Fruit fly (Drosophila melanogaster): ENCODE results near the gene step.
A peak's percentile ranks its signal among the peaks of the same experiment; 100 is the strongest.

DNA sequence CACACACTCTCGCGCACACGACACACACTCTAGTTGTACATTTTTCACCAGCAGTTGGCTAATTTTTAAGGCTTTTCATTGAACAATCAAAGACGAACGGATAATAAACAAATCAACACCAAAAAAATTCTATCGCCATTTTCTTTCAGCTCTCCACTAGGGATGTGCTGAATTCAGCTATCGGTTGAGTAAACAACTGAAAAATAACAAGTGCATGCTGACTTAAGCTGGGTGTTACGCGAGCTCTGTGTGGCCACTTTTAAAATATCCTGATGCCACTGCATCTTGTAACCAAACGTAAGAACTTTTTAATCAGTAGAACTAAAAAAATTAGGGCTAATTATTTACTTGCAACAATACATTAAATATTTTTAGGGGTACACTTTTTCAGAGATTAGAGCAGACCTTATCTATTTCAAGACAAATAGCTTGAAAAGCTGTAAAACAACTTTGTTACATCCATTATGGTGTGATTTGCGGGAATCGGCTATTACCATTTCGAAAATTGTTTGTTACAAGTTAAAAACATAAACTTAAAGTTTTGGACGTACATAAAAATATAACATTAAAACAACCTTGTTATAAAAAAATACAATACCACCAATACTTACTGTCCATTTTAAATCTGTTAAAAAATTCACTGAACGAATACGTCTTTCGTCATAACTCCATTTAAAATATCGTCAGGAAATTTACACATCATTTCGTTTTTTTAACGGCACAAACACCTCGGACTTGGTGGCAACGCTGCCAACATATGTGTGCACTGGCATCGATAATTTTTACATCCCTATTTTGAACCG is at the start of gene step, which contains the start of gene CG1416:
- TF ChIP-seq Sox102F (GFP tag; optimal IDR thresholded peaks at IDR 0.05) (peak; percentile 45), vri (GFP tag; optimal IDR thresholded peaks at IDR 0.05) (no peak)

Data from whole organism, prepupa.